Fruit fly (Drosophila melanogaster) Kc167 (cell line): Measurements from ENCODE around the gene CG42590.

Experiments used
- Myc ChIP-seq: fragments of >200 bp; optimal IDR thresholded peaks from 2 replicates; lab custom pipeline; 2017; ENCODE audit warnings: missing external identifiers
- Sin3A ChIP-seq: fragments of >200 bp; optimal IDR thresholded peaks from 2 replicates; lab custom pipeline; 2018; ENCODE audit warnings: missing external identifiers
- insv ChIP-seq: fragments of >200 bp; optimal IDR thresholded peaks from 3 replicates; lab custom pipeline; 2018; ENCODE audit warnings: missing external identifiers
- psq ChIP-seq: fragments of >200 bp; optimal IDR thresholded peaks from 2 replicates; lab custom pipeline; 2017; ENCODE audit warnings: missing external identifiers

dm6 chr3L:8063214-8064156 lies 5.6 kb downstream of the CG42590 start, which contains the start of gene Sarm:
- TF ChIP-seq psq (no peak), Myc (lab: Kevin White, UChicago) (no peak), insv (lab: Kevin White, UChicago) (no peak), Sin3A (no peak)
